Worm (Caenorhabditis elegans) whole organism, midembryonic: Measurements from ENCODE around the gene Y73C8B.2.

ENCODE experiments used
- flt-1 ChIP-seq: fragments of 200-800 bp; sonication (Bioruptor generic); IDR thresholded peaks from 2 replicates; pipeline ENCODE4 v1.3.6; 2022; ENCODE audit warnings: missing genetic modification characterization, missing compliant biosample characterization
- med-1 ChIP-seq: sonication (generic microtip); optimal IDR thresholded peaks from 2 replicates; lab custom pipeline; 2017; ENCODE audit warnings: missing genetic modification characterization, mild to moderate bottlenecking, missing compliant biosample characterization, antibody characterized with exemption, missing genetic modification reagents; ENCODE audit not compliant: insufficient read depth
- tab-1 ChIP-seq: fragments of 200-800 bp; sonication (Bioruptor generic); IDR thresholded peaks from 2 replicates; pipeline ENCODE4 v1.3.6; 2022; ENCODE audit warnings: missing genetic modification characterization, missing compliant biosample characterization

DNA sequence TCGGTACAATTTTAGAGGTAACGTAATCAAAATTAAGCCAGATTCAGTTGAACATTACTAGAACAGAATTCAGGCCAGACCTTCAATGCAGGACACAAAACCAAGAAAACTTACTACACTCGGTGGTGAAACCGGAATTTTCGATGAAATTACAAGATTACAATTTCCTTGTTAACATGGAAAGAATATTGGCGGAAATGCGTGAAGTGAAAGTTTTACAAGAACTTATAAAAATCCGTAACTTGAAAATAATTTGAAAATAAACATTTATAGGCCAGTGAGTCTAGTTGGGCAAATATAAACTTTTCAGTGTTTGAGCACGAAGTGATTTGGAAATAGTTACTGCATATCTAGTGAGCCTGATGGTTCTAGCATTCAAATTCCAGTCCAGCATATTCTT lies 40.1 kb upstream of the Y73C8B.2 start, which contains the start of gene K08D9.6:
- TF ChIP-seq flt-1 (no peak), med-1 (no peak), tab-1 (no peak)
